Fruit fly (Drosophila melanogaster) whole organism, embryonic: ENCODE data around the gene rogdi.

ENCODE experiments used
- Adf1 ChIP-seq: fragments of 200-800 bp; sonication (Bioruptor generic); IDR thresholded peaks from 2 replicates; pipeline ENCODE4 v1.3.6; 2022; ENCODE audit warnings: missing biosample characterization, missing genetic modification characterization
- BEAF-32 ChIP-seq: fragments of 200-800 bp; sonication (Bioruptor generic); optimal IDR thresholded peaks from 3 replicates; lab custom pipeline; 2017; ENCODE audit warnings: missing biosample characterization, missing genetic modification characterization, mild to moderate bottlenecking, moderate library complexity, missing genetic modification reagents
- CG10267 ChIP-seq: fragments of 200-800 bp; sonication (Bioruptor generic); optimal IDR thresholded peaks from 2 replicates; lab custom pipeline; 2018; ENCODE audit warnings: missing biosample characterization, mild to moderate bottlenecking, missing genetic modification characterization, moderate library complexity
- CG16863 ChIP-seq: fragments of 200-800 bp; sonication (Bioruptor generic); optimal IDR thresholded peaks from 3 replicates; lab custom pipeline; 2016; ENCODE audit warnings: missing biosample characterization, missing genetic modification characterization
- CG18476 ChIP-seq: fragments of 200-800 bp; sonication (Bioruptor generic); optimal IDR thresholded peaks from 2 replicates; lab custom pipeline; 2016; ENCODE audit warnings: missing biosample characterization, mild to moderate bottlenecking, missing genetic modification characterization
- CG2678 ChIP-seq: fragments of 200-800 bp; sonication (Bioruptor generic); optimal IDR thresholded peaks from 3 replicates; lab custom pipeline; 2019; ENCODE audit warnings: missing biosample characterization, mild to moderate bottlenecking, missing genetic modification characterization, moderate library complexity
- CG30403 ChIP-seq: fragments of 200-800 bp; sonication (Bioruptor generic); optimal IDR thresholded peaks from 3 replicates; lab custom pipeline; 2016; ENCODE audit warnings: missing biosample characterization, missing genetic modification characterization
- CG3163 ChIP-seq: fragments of 200-800 bp; sonication (Bioruptor generic); optimal IDR thresholded peaks from 3 replicates; lab custom pipeline; 2016; ENCODE audit warnings: missing biosample characterization, missing genetic modification characterization
- CG3281 ChIP-seq: fragments of 200-800 bp; sonication (Bioruptor generic); optimal IDR thresholded peaks from 3 replicates; lab custom pipeline; 2017; ENCODE audit warnings: missing biosample characterization, mild to moderate bottlenecking, missing genetic modification characterization
- CG4328 ChIP-seq: fragments of 200-800 bp; sonication (Bioruptor generic); optimal IDR thresholded peaks from 3 replicates; lab custom pipeline; 2017; ENCODE audit warnings: missing biosample characterization, missing genetic modification reagents, missing genetic modification characterization
- CG4404 ChIP-seq: fragments of 200-800 bp; sonication (Bioruptor generic); IDR thresholded peaks from 2 replicates; pipeline ENCODE4 v1.3.6; 2022; ENCODE audit warnings: missing biosample characterization, missing genetic modification characterization
- CG4820 ChIP-seq: fragments of 200-800 bp; sonication (Bioruptor generic); optimal IDR thresholded peaks from 3 replicates; lab custom pipeline; 2016; ENCODE audit warnings: missing biosample characterization, missing genetic modification characterization
- CG6254 ChIP-seq: fragments of 200-800 bp; sonication (Bioruptor generic); optimal IDR thresholded peaks from 3 replicates; lab custom pipeline; 2017; ENCODE audit warnings: mild to moderate bottlenecking, missing biosample characterization, missing genetic modification reagents, missing genetic modification characterization
- CG6654 ChIP-seq: fragments of 200-800 bp; sonication (Bioruptor generic); optimal IDR thresholded peaks from 2 replicates; lab custom pipeline; 2017; ENCODE audit warnings: missing biosample characterization, mild to moderate bottlenecking, missing genetic modification characterization
- CG7928 ChIP-seq: fragments of 200-800 bp; sonication (Bioruptor generic); optimal IDR thresholded peaks from 2 replicates; lab custom pipeline; 2017; ENCODE audit warnings: missing biosample characterization, mild to moderate bottlenecking, missing genetic modification characterization
- CG8478 ChIP-seq: fragments of >200 bp; optimal IDR thresholded peaks from 2 replicates; lab custom pipeline; 2018
- CG9437 ChIP-seq: fragments of 200-800 bp; sonication (Bioruptor generic); optimal IDR thresholded peaks from 2 replicates; lab custom pipeline; 2018; ENCODE audit warnings: missing biosample characterization, mild to moderate bottlenecking, missing genetic modification characterization
- CG9876 ChIP-seq: fragments of 200-800 bp; sonication (Bioruptor generic); optimal IDR thresholded peaks from 2 replicates; lab custom pipeline; 2016; ENCODE audit warnings: missing biosample characterization, missing genetic modification characterization
- Chrac-16 ChIP-seq: fragments of 200-800 bp; sonication (Bioruptor generic); optimal IDR thresholded peaks from 3 replicates; lab custom pipeline; 2016; ENCODE audit warnings: missing biosample characterization, missing genetic modification characterization
- Dad ChIP-seq: fragments of 200-800 bp; sonication (Bioruptor generic); optimal IDR thresholded peaks from 3 replicates; lab custom pipeline; 2016; ENCODE audit warnings: missing biosample characterization, missing genetic modification characterization
- Deaf1 ChIP-seq: fragments of 200-800 bp; optimal IDR thresholded peaks from 3 replicates; lab custom pipeline; 2019; ENCODE audit warnings: missing biosample characterization, mild to moderate bottlenecking, missing genetic modification characterization, moderate library complexity
- Dek ChIP-seq: fragments of 200-800 bp; sonication (Bioruptor generic); optimal IDR thresholded peaks from 3 replicates; lab custom pipeline; 2019; ENCODE audit warnings: missing biosample characterization, mild to moderate bottlenecking, missing genetic modification characterization, moderate library complexity
- HmgD ChIP-seq: fragments of 200-800 bp; sonication (Bioruptor generic); optimal IDR thresholded peaks from 3 replicates; lab custom pipeline; 2016; ENCODE audit warnings: missing biosample characterization, missing genetic modification characterization
- Hmx ChIP-seq: fragments of 200-800 bp; sonication (Bioruptor generic); optimal IDR thresholded peaks from 2 replicates; lab custom pipeline; 2016; ENCODE audit warnings: missing biosample characterization, missing genetic modification characterization
- MBD-R2 ChIP-seq: fragments of 200-800 bp; sonication (Bioruptor generic); IDR thresholded peaks from 2 replicates; pipeline ENCODE4 v1.3.6; 2022; ENCODE audit warnings: missing biosample characterization, missing genetic modification characterization
- MTF-1 ChIP-seq: fragments of 200-800 bp; sonication (Bioruptor generic); optimal IDR thresholded peaks from 2 replicates; lab custom pipeline; 2018; ENCODE audit warnings: missing biosample characterization, mild to moderate bottlenecking, missing genetic modification characterization, borderline replicate concordance
- NC2β ChIP-seq: fragments of 200-800 bp; sonication (Bioruptor generic); optimal IDR thresholded peaks from 2 replicates; lab custom pipeline; 2016; ENCODE audit warnings: missing biosample characterization, missing genetic modification characterization
- Ptx1 ChIP-seq: fragments of 200-800 bp; sonication (Bioruptor generic); IDR thresholded peaks from 2 replicates; pipeline ENCODE4 v1.3.6; 2022; ENCODE audit warnings: missing biosample characterization, missing genetic modification characterization
- Rx ChIP-seq: fragments of 200-800 bp; sonication (Bioruptor generic); IDR thresholded peaks from 2 replicates; pipeline ENCODE4 v1.3.6; 2022; ENCODE audit warnings: missing biosample characterization, missing genetic modification characterization
- TFAM ChIP-seq: fragments of 200-800 bp; sonication (Bioruptor generic); optimal IDR thresholded peaks from 2 replicates; lab custom pipeline; 2017; ENCODE audit warnings: missing biosample characterization, missing genetic modification characterization, inconsistent platforms
- Taf1 ChIP-seq: fragments of 200-800 bp; sonication (Bioruptor generic); IDR thresholded peaks from 2 replicates; pipeline ENCODE4 v1.3.6; 2022; ENCODE audit warnings: missing biosample characterization, missing genetic modification characterization
- ase ChIP-seq: fragments of 200-800 bp; sonication (Bioruptor generic); IDR thresholded peaks from 3 replicates; pipeline ENCODE4 v1.3.6; 2022; ENCODE audit warnings: missing biosample characterization, missing genetic modification characterization
- bcd ChIP-seq: fragments of 200-800 bp; sonication (Bioruptor generic); optimal IDR thresholded peaks from 2 replicates; lab custom pipeline; 2017; ENCODE audit warnings: missing biosample characterization, mild to moderate bottlenecking, missing genetic modification characterization
- croc ChIP-seq: fragments of 200-800 bp; sonication (Bioruptor generic); conservative IDR thresholded peaks from 3 replicates; pipeline ENCODE4 v1.3.6; 2022; ENCODE audit warnings: missing biosample characterization, missing genetic modification characterization
- ems ChIP-seq: fragments of 200-800 bp; sonication (Bioruptor generic); optimal IDR thresholded peaks from 3 replicates; lab custom pipeline; 2016; ENCODE audit warnings: missing biosample characterization, missing genetic modification characterization
- en ChIP-seq: fragments of 200-800 bp; sonication (Bioruptor generic); optimal IDR thresholded peaks from 2 replicates; lab custom pipeline; 2016; ENCODE audit warnings: missing biosample characterization, missing genetic modification characterization
- ewg ChIP-seq: fragments of 200-800 bp; sonication (Bioruptor generic); optimal IDR thresholded peaks from 3 replicates; lab custom pipeline; 2017; ENCODE audit warnings: mild to moderate bottlenecking, missing biosample characterization, missing genetic modification reagents, missing genetic modification characterization
- fd102C ChIP-seq: fragments of 200-800 bp; sonication (Bioruptor generic); optimal IDR thresholded peaks from 2 replicates; lab custom pipeline; 2018; ENCODE audit warnings: missing biosample characterization, mild to moderate bottlenecking, missing genetic modification characterization, moderate library complexity
- ftz-f1 ChIP-seq: fragments of 200-800 bp; sonication (Bioruptor generic); optimal IDR thresholded peaks from 2 replicates; lab custom pipeline; 2016; ENCODE audit warnings: missing biosample characterization, missing genetic modification characterization
- gem ChIP-seq: fragments of 200-800 bp; sonication (Bioruptor generic); optimal IDR thresholded peaks from 2 replicates; lab custom pipeline; 2019; ENCODE audit warnings: missing biosample characterization, mild to moderate bottlenecking, missing genetic modification characterization, moderate library complexity
- gfzf ChIP-seq: fragments of 200-800 bp; sonication (Bioruptor generic); optimal IDR thresholded peaks from 2 replicates; lab custom pipeline; 2016; ENCODE audit warnings: missing biosample characterization, mild to moderate bottlenecking, missing genetic modification characterization, moderate library complexity
- grau ChIP-seq: fragments of 200-800 bp; optimal IDR thresholded peaks from 3 replicates; lab custom pipeline; 2019; ENCODE audit warnings: missing biosample characterization, mild to moderate bottlenecking, missing genetic modification characterization, moderate library complexity
- gsb ChIP-seq: fragments of 200-800 bp; sonication (Bioruptor generic); IDR thresholded peaks from 2 replicates; pipeline ENCODE4 v1.3.6; 2022; ENCODE audit warnings: missing biosample characterization, missing genetic modification characterization
- inv ChIP-seq: fragments of 200-800 bp; sonication (Bioruptor generic); IDR thresholded peaks from 2 replicates; pipeline ENCODE4 v1.3.6; 2022; ENCODE audit warnings: missing biosample characterization, missing genetic modification characterization; ENCODE audit not compliant: partially characterized antibody
- luna ChIP-seq: fragments of 200-800 bp; sonication (Bioruptor generic); optimal IDR thresholded peaks from 2 replicates; lab custom pipeline; 2016; ENCODE audit warnings: missing biosample characterization, missing genetic modification characterization
- sob ChIP-seq: fragments of 200-800 bp; sonication (Bioruptor generic); IDR thresholded peaks from 2 replicates; pipeline ENCODE4 v1.3.6; 2022; ENCODE audit warnings: missing biosample characterization, missing genetic modification characterization
- trem ChIP-seq: fragments of 200-800 bp; optimal IDR thresholded peaks from 3 replicates; lab custom pipeline; 2019; ENCODE audit warnings: missing biosample characterization, mild to moderate bottlenecking, missing genetic modification characterization, moderate library complexity
- tup ChIP-seq: fragments of 200-800 bp; sonication (Bioruptor generic); optimal IDR thresholded peaks from 2 replicates; lab custom pipeline; 2016; ENCODE audit warnings: missing biosample characterization, mild to moderate bottlenecking, missing genetic modification characterization, moderate library complexity
- wor ChIP-seq: fragments of 200-800 bp; sonication (Bioruptor generic); IDR thresholded peaks from 2 replicates; pipeline ENCODE4 v1.3.6; 2022; ENCODE audit warnings: missing biosample characterization, missing genetic modification characterization

Gene rogdi

DNA sequence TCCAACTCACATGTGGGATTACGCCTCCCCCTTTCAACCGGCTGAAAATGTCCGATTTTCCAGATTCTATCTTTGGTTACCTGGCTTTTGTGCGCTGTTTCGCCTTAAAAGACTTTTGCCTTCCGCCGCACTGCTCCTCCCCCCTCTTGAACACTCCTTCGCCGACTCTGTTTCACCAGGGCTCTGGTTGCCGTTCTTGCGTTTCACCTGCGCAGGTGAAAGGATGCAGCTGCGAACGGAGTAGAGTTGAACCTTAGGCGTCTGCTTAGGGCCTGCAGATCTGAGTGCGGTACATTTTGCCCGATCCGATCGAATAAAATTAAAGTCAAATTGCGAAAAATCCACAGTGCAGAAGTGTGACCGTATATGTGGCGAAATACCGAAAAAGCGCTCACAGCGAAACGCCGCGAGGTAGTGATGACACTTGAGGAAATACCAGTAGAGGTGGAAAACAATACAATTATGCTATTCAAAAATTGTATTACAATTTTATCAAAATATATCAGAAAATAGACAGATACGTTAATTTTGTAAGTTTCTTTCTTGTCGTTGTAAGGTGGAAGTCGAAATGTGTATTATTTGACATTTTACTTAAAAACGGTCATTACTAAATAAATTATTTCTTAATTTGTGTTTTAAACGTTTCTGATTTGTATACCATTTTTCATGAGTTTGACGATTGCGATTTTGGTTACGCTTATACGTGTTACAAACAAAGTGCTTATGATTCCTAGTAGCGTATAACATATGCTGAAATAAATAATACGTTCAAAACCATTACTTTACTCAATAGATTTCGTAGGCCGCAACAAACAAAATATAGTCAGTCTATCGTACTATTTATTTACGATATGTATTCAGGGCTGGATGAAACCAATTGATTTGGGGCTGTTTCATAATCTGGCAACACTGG lies 33.4 kb upstream of the rogdi start, which contains the start of the genes CG6664 and CG7728 (continued):
- TF ChIP-seq grau (tag; lab: Kevin White, UChicago) = peak; percentile 49
- no peak; the same call in 1 of the 2 replicates for TF ChIP-seq Taf1 (GFP tag; lab: Robert Waterston, UW)
- TF ChIP-seq NC2β (GFP tag; lab: Kevin White, UChicago) = no peak
- TF ChIP-seq BEAF-32 (GFP tag; lab: Kevin White, UChicago) = peak; percentile 80
- peak; percentile 74 for TF ChIP-seq sob
- TF ChIP-seq CG4328 (GFP tag; lab: Kevin White, UChicago) = peak; percentile 56
- TF ChIP-seq CG4820 (GFP tag; lab: Kevin White, UChicago) = peak; percentile 55
- peak; percentile 20 for TF ChIP-seq CG16863 (GFP tag; lab: Kevin White, UChicago)
- no peak for TF ChIP-seq Dek (tag; lab: Kevin White, UChicago)
- peak; percentile 39; the same call in 1 of the 2 replicates for TF ChIP-seq inv (GFP tag; lab: Robert Waterston, UW)
- no peak for TF ChIP-seq fd102C (GFP tag; lab: Kevin White, UChicago)
- peak; percentile 91 for TF ChIP-seq CG7928 (GFP tag; lab: Kevin White, UChicago)
- no peak for TF ChIP-seq Adf1 (GFP tag; lab: Robert Waterston, UW)
- TF ChIP-seq CG4404 = no peak
- no peak for TF ChIP-seq CG8478 (lab: Kevin White, UChicago)
- peak; percentile 29 for TF ChIP-seq CG3163 (GFP tag; lab: Kevin White, UChicago)
- TF ChIP-seq Rx (GFP tag; lab: Robert Waterston, UW) = peak; percentile 50; the same call in 1 of the 2 replicates
- peak; percentile 40 for TF ChIP-seq CG18476 (GFP tag; lab: Kevin White, UChicago)
- peak; percentile 15 for TF ChIP-seq CG9876 (GFP tag; lab: Kevin White, UChicago)
- TF ChIP-seq croc = no peak
- TF ChIP-seq wor = 0 out of 2 replicates have a peak, but pooled peaks have one; percentile 28
- peak; percentile 10 for TF ChIP-seq HmgD
- TF ChIP-seq trem (tag; lab: Kevin White, UChicago) = peak; percentile 15
- TF ChIP-seq CG3281 (GFP tag; lab: Kevin White, UChicago) = no peak
- peak; percentile 83 for TF ChIP-seq gfzf
- TF ChIP-seq CG30403 = peak; percentile 85
- peak; percentile 50 for TF ChIP-seq bcd (GFP tag; lab: Kevin White, UChicago)
- TF ChIP-seq luna (GFP tag; lab: Kevin White, UChicago) = no peak
- peak; percentile 5 for TF ChIP-seq Dad (GFP tag; lab: Kevin White, UChicago)
- peak; percentile 54 for TF ChIP-seq MTF-1 (GFP tag; lab: Kevin White, UChicago)
- TF ChIP-seq ems (GFP tag; lab: Kevin White, UChicago) = no peak
- peak; percentile 60 for TF ChIP-seq Ptx1
- peak; percentile 74 for TF ChIP-seq CG9437
- no peak for TF ChIP-seq gem (tag; lab: Kevin White, UChicago)
- no peak for TF ChIP-seq CG2678
- TF ChIP-seq ftz-f1 (GFP tag; lab: Kevin White, UChicago) = no peak
- no peak for TF ChIP-seq Deaf1 (tag; lab: Kevin White, UChicago)
- no peak for TF ChIP-seq Hmx (GFP tag; lab: Kevin White, UChicago)
- no peak for TF ChIP-seq ase
- peak; percentile 41 for TF ChIP-seq Chrac-16 (GFP tag; lab: Kevin White, UChicago)
- TF ChIP-seq MBD-R2 (GFP tag; lab: Robert Waterston, UW) = peak; percentile 79
- TF ChIP-seq tup (GFP tag; lab: Kevin White, UChicago) = no peak
- no peak for TF ChIP-seq gsb (GFP tag; lab: Robert Waterston, UW)
- no peak for TF ChIP-seq CG6254
- TF ChIP-seq en = no peak
- TF ChIP-seq CG6654 (GFP tag; lab: Kevin White, UChicago) = no peak
- TF ChIP-seq ewg (GFP tag; lab: Kevin White, UChicago) = peak; percentile 9
- peak; percentile 35 for TF ChIP-seq CG10267
- no peak for TF ChIP-seq TFAM (GFP tag; lab: Kevin White, UChicago)
